Fruit fly (Drosophila melanogaster): ENCODE measurements around the gene Daxx.

The Daxx gene

dm6 chr2L:6461497-6461896 lies 19.2 kb upstream of the Daxx start (continued):
- TF ChIP-seq pita (GFP tag; optimal IDR thresholded peaks at IDR 0.05): no peak
- TF ChIP-seq CG14860 (GFP tag; IDR thresholded peaks at IDR 0.05; ENCODE audit: partially characterized antibody): no peak
- TF ChIP-seq zf30C (GFP tag; optimal IDR thresholded peaks at IDR 0.05): peak; percentile 18
- peak; percentile 46; the same call in 1 of the 3 replicates for TF ChIP-seq zfh1 (GFP tag; IDR thresholded peaks at IDR 0.05)
- TF ChIP-seq ac (GFP tag; optimal IDR thresholded peaks at IDR 0.05): no peak
- TF ChIP-seq Vsx1 (GFP tag; optimal IDR thresholded peaks at IDR 0.05): no peak
- no peak for TF ChIP-seq CG6654 (GFP tag; optimal IDR thresholded peaks at IDR 0.05)
- TF ChIP-seq CG4707 (GFP tag; optimal IDR thresholded peaks at IDR 0.05): peak; percentile 55
- TF ChIP-seq sr (GFP tag; IDR thresholded peaks at IDR 0.05): 0 out of 3 replicates have a peak, but pooled peaks have one; percentile 23
- TF ChIP-seq CG10565 (GFP tag; optimal IDR thresholded peaks at IDR 0.05): no peak
- no peak for TF ChIP-seq Dbx (GFP tag; IDR thresholded peaks at IDR 0.05)
- no peak for TF ChIP-seq tx (GFP tag; optimal IDR thresholded peaks at IDR 0.05)
- TF ChIP-seq YL-1 (GFP tag; optimal IDR thresholded peaks at IDR 0.05): no peak
- no peak for TF ChIP-seq knrl (GFP tag; IDR thresholded peaks at IDR 0.05; ENCODE audit: partially characterized antibody)
- peak; percentile 36; the same call in 1 of the 3 replicates for TF ChIP-seq ase (GFP tag; IDR thresholded peaks at IDR 0.05)
- no peak for TF ChIP-seq Eip74EF (GFP tag; optimal IDR thresholded peaks at IDR 0.05)
- TF ChIP-seq CG8281 (tag; optimal IDR thresholded peaks at IDR 0.05): peak; percentile 25
- no peak for TF ChIP-seq CG7745 (tag; optimal IDR thresholded peaks at IDR 0.05)
- TF ChIP-seq CkIIα-i1 (GFP tag; IDR thresholded peaks at IDR 0.05): no peak
- TF ChIP-seq CG9437 (GFP tag; optimal IDR thresholded peaks at IDR 0.05): no peak
- no peak for TF ChIP-seq CG5245 (GFP tag; optimal IDR thresholded peaks at IDR 0.05)
- TF ChIP-seq Hr39 (optimal IDR thresholded peaks at IDR 0.05): no peak
- TF ChIP-seq Nf-YB (GFP tag; optimal IDR thresholded peaks at IDR 0.05): peak; percentile 13
- no peak for TF ChIP-seq CG15073 (GFP tag; optimal IDR thresholded peaks at IDR 0.05)
- TF ChIP-seq emc (GFP tag; optimal IDR thresholded peaks at IDR 0.05): no peak
- TF ChIP-seq gfzf (GFP tag; optimal IDR thresholded peaks at IDR 0.05): no peak
- no peak for TF ChIP-seq CG10366 (GFP tag; IDR thresholded peaks at IDR 0.05)
- TF ChIP-seq CG2875 (GFP tag; optimal IDR thresholded peaks at IDR 0.05): peak; percentile 71
- TF ChIP-seq pum (GFP tag; optimal IDR thresholded peaks at IDR 0.05): no peak
- TF ChIP-seq Usf (GFP tag; optimal IDR thresholded peaks at IDR 0.05): no peak
- no peak for TF ChIP-seq mld (GFP tag; IDR thresholded peaks at IDR 0.05; ENCODE audit: partially characterized antibody)
- TF ChIP-seq vfl (GFP tag; optimal IDR thresholded peaks at IDR 0.05): no peak
- TF ChIP-seq chinmo (GFP tag; IDR thresholded peaks at IDR 0.05; ENCODE audit: partially characterized antibody): no peak
- TF ChIP-seq Drgx (GFP tag; IDR thresholded peaks at IDR 0.05): no peak
- TF ChIP-seq CG2678 (tag; optimal IDR thresholded peaks at IDR 0.05): peak; percentile 57
- peak; percentile 9 for TF ChIP-seq org-1 (GFP tag; optimal IDR thresholded peaks at IDR 0.05)
- TF ChIP-seq CG3838 (GFP tag; optimal IDR thresholded peaks at IDR 0.05): no peak
- TF ChIP-seq CG17612 (GFP tag; IDR thresholded peaks at IDR 0.05): no peak
- TF ChIP-seq CG2116 (GFP tag; optimal IDR thresholded peaks at IDR 0.05): no peak
- TF ChIP-seq CG10979 (tag; optimal IDR thresholded peaks at IDR 0.05): no peak
- TF ChIP-seq unc-4 (GFP tag; IDR thresholded peaks at IDR 0.05; ENCODE audit: partially characterized antibody): no peak
- no peak for TF ChIP-seq CG8359 (GFP tag; optimal IDR thresholded peaks at IDR 0.05; ENCODE audit: borderline replicate concordance)
- no peak for TF ChIP-seq CG6683 (GFP tag; optimal IDR thresholded peaks at IDR 0.05)
- TF ChIP-seq pnt (GFP tag; optimal IDR thresholded peaks at IDR 0.05): no peak
- no peak for TF ChIP-seq CG14667 (GFP tag; IDR thresholded peaks at IDR 0.05)
- TF ChIP-seq ranshi (GFP tag; IDR thresholded peaks at IDR 0.05): no peak
- TF ChIP-seq nom (GFP tag; optimal IDR thresholded peaks at IDR 0.05): no peak
- TF ChIP-seq twi (tag; optimal IDR thresholded peaks at IDR 0.05): no peak
- TF ChIP-seq CG1529 (GFP tag; optimal IDR thresholded peaks at IDR 0.05): peak; percentile 52
- no peak for TF ChIP-seq Optix (GFP tag; IDR thresholded peaks at IDR 0.05)
- TF ChIP-seq Gsc (GFP tag; IDR thresholded peaks at IDR 0.05): no peak

Measured in whole organism, embryonic.